Worm (Caenorhabditis elegans) whole organism, early embryonic: ENCODE data around the gene wip-1.
A peak's percentile ranks its signal among the peaks of the same experiment; 100 is the strongest.

Experiments
- B0310.2 ChIP-seq: sonication (generic microtip); optimal IDR thresholded peaks from 2 replicates; lab custom pipeline; 2016; ENCODE audit warnings: mild to moderate bottlenecking, missing genetic modification characterization, missing compliant biosample characterization
- F13C5.2 ChIP-seq: sonication (generic microtip); optimal IDR thresholded peaks from 2 replicates; lab custom pipeline; 2017; ENCODE audit warnings: mild to moderate bottlenecking, missing genetic modification characterization, inconsistent platforms, missing compliant biosample characterization
- aly-1 ChIP-seq: sonication (generic microtip); optimal IDR thresholded peaks from 2 replicates; lab custom pipeline; 2016; ENCODE audit warnings: missing genetic modification characterization, missing compliant biosample characterization
- ama-1 ChIP-seq: fragments of 150-350 bp; optimal IDR thresholded peaks from 2 replicates; lab custom pipeline; 2014
- ceh-13 ChIP-seq: fragments of 200-800 bp; sonication (Bioruptor generic); optimal IDR thresholded peaks from 2 replicates; lab custom pipeline; 2018; ENCODE audit warnings: mild to moderate bottlenecking, missing genetic modification characterization, missing compliant biosample characterization
- ceh-36 ChIP-seq: sonication (generic microtip); optimal IDR thresholded peaks from 2 replicates; lab custom pipeline; 2016; ENCODE audit warnings: missing genetic modification characterization, inconsistent platforms, missing compliant biosample characterization
- ets-7 ChIP-seq: sonication (generic microtip); optimal IDR thresholded peaks from 2 replicates; lab custom pipeline; 2016; ENCODE audit warnings: missing genotype, missing genetic modification characterization, missing compliant biosample characterization
- flt-1 ChIP-seq: fragments of 200-800 bp; sonication (Bioruptor generic); IDR thresholded peaks from 2 replicates; pipeline ENCODE4 v1.3.6; 2022; ENCODE audit warnings: missing genetic modification characterization, missing compliant biosample characterization
- hmbx-1 ChIP-seq: sonication (generic microtip); optimal IDR thresholded peaks from 2 replicates; lab custom pipeline; 2016; ENCODE audit warnings: mild to moderate bottlenecking, missing genetic modification characterization, missing compliant biosample characterization
- hmg-4 ChIP-seq: fragments of 200-800 bp; sonication (Bioruptor generic); optimal IDR thresholded peaks from 2 replicates; lab custom pipeline; 2018; ENCODE audit warnings: mild to moderate bottlenecking, missing genetic modification characterization, missing compliant biosample characterization
- hnd-1 ChIP-seq: sonication (generic microtip); optimal IDR thresholded peaks from 2 replicates; lab custom pipeline; 2016; ENCODE audit warnings: missing genetic modification characterization, missing compliant biosample characterization
- pes-1 ChIP-seq: fragments of 200-800 bp; sonication (Bioruptor generic); IDR thresholded peaks from 2 replicates; pipeline ENCODE4 v1.3.6; 2022; ENCODE audit warnings: missing genetic modification reagents, missing genetic modification characterization, missing compliant biosample characterization
- scrt-1 ChIP-seq: fragments of 200-800 bp; sonication (Bioruptor generic); IDR thresholded peaks from 2 replicates; pipeline ENCODE4 v1.3.6; 2022; ENCODE audit warnings: missing genetic modification characterization, missing compliant biosample characterization
- sea-1 ChIP-seq: fragments of 200-800 bp; sonication (Bioruptor generic); conservative IDR thresholded peaks from 2 replicates; pipeline ENCODE4 v1.3.6; 2022; ENCODE audit warnings: missing genetic modification characterization, missing compliant biosample characterization
- tbx-11 ChIP-seq: fragments of 200-800 bp; sonication (Bioruptor generic); IDR thresholded peaks from 2 replicates; pipeline ENCODE4 v1.3.6; 2022; ENCODE audit warnings: missing genetic modification characterization, missing compliant biosample characterization
- tbx-37 ChIP-seq: fragments of 200-800 bp; sonication (Bioruptor generic); conservative IDR thresholded peaks from 2 replicates; pipeline ENCODE4 v1.3.6; 2022; ENCODE audit warnings: missing genetic modification reagents, missing genetic modification characterization, missing compliant biosample characterization
- tra-4 ChIP-seq: sonication (generic microtip); optimal IDR thresholded peaks from 2 replicates; lab custom pipeline; 2017; ENCODE audit warnings: missing genetic modification characterization, missing compliant biosample characterization

Gene wip-1

DNA sequence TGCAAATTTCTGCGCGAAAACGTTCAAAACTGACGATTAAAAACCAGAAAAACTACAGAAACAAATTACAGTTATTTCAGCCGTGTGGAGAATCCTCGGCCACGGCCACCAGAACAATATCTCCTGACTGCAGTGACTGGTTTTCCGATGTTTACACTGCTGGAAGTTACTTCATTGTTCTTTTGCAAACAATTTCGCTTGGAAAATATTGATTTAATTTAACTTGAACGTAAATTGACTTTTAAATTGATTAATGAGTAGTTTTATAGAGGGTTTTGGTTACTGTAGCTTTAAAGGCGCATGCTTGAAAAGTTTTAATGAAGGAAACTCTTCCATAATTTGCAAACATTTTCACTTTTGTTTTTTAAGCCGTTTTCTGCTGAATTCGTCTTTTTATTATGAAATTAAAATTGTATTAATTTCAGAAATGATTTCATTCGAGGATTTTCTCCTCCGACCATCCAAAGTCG lies 19.4 kb upstream of the wip-1 start, which contains the start of gene smcr-8:
Gene smcr-8, plus strand, starts transcription at position 420 of the 470 bp plus-strand sequence.
- no peak for TF ChIP-seq scrt-1 (GFP tag; lab: Robert Waterston, UW)
- TF ChIP-seq ceh-36: no peak
- no peak for TF ChIP-seq hmg-4 (GFP tag; lab: Kevin White, UChicago)
- no peak for TF ChIP-seq ceh-13 (GFP tag; lab: Kevin White, UChicago)
- no peak for TF ChIP-seq pes-1 (GFP tag; lab: Robert Waterston, UW)
- TF ChIP-seq ets-7 (tag; lab: Kevin White, UChicago): no peak
- no peak for TF ChIP-seq tra-4 (tag; lab: Kevin White, UChicago)
- no peak for TF ChIP-seq hnd-1
- no peak for TF ChIP-seq ama-1 (lab: Kevin White, UChicago)
- no peak for TF ChIP-seq B0310.2 (tag; lab: Kevin White, UChicago)
- no peak for TF ChIP-seq aly-1 (tag; lab: Kevin White, UChicago)
- TF ChIP-seq tbx-37 (GFP tag; lab: Robert Waterston, UW): no peak
- no peak for TF ChIP-seq hmbx-1 (tag; lab: Kevin White, UChicago)
- no peak for TF ChIP-seq flt-1 (GFP tag; lab: Robert Waterston, UW)
- TF ChIP-seq tbx-11 (GFP tag; lab: Robert Waterston, UW): no peak
- TF ChIP-seq sea-1 (GFP tag; lab: Robert Waterston, UW): no peak
- TF ChIP-seq F13C5.2 (tag; lab: Kevin White, UChicago): no peak

- TF ChIP-seq scrt-1 (GFP tag; lab: Robert Waterston, UW) (no peak), flt-1 (GFP tag; lab: Robert Waterston, UW) (no peak), hmbx-1 (tag; lab: Kevin White, UChicago) (no peak), ama-1 (lab: Kevin White, UChicago) (no peak), aly-1 (tag; lab: Kevin White, UChicago) (no peak), ets-7 (tag; lab: Kevin White, UChicago) (no peak), ceh-36 (no peak), tbx-11 (GFP tag; lab: Robert Waterston, UW) (no peak), B0310.2 (tag; lab: Kevin White, UChicago) (no peak), hnd-1 (no peak), tra-4 (tag; lab: Kevin White, UChicago) (no peak)
These were observed 16.2 kb upstream of the wip-1 start, which contains the start of gene R144.10 for ce11 chrIII:5002231-5002630. Gene R144.10, minus strand, starts transcription at chrIII:5002331.

- TF ChIP-seq F13C5.2 (tag; lab: Kevin White, UChicago): no peak
- TF ChIP-seq tra-4 (tag; lab: Kevin White, UChicago): no peak
- TF ChIP-seq ceh-13 (GFP tag; lab: Kevin White, UChicago): no peak
These were observed 13.8 kb upstream of the wip-1 start, which contains the start of gene R144.6 for ce11 chrIII:5004621-5005020. Gene R144.6, minus strand, starts transcription at chrIII:5004721.

DNA sequence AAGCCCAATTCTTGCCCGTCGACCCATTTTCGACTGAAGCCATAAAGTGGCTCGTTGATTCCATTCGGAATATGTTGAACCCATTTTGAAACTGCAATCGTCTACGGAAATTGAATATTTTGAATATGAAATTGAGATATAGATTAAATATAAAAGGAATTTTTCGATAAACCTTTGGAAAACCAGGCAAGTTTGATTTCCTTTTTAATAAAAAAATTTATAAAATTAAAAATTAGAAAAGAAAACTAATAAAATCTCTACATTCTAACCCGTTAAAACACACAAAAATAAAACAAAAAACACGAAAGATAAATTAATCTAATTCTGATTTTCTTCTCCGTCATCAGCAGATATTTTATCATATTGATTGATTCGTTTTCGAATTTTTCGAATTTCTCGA lies 11.6 kb upstream of the wip-1 start, which contains the start of gene R144.12:
Gene R144.12, minus strand, starts transcription at position 101 of the 400 bp plus-strand sequence.
- TF ChIP-seq B0310.2 (tag; lab: Kevin White, UChicago) (no peak), scrt-1 (GFP tag; lab: Robert Waterston, UW) (no peak), hmbx-1 (tag; lab: Kevin White, UChicago) (no peak), aly-1 (tag; lab: Kevin White, UChicago) (no peak), ceh-13 (GFP tag; lab: Kevin White, UChicago) (no peak), tbx-37 (GFP tag; lab: Robert Waterston, UW) (no peak), pes-1 (GFP tag; lab: Robert Waterston, UW) (no peak), hnd-1 (no peak), flt-1 (GFP tag; lab: Robert Waterston, UW) (no peak), ama-1 (lab: Kevin White, UChicago) (no peak), sea-1 (GFP tag; lab: Robert Waterston, UW) (no peak)

DNA sequence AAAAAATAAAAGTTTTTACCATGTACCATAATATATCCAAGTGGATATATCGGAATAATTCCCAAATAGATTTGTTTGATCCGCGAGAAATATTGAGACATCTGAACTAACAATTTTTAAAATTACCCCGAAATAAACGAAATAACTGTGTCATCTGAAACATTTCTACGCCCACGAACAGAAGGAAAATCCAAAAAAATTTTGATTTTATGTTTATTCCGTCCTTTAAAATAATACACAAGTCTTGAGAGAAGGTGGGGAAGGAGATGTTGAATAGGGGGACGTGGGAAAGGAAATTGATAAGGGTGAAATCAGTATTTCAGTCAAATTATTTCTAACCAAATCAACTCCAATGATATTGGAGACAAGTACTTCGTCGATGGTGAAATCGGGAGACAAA lies 9.7 kb upstream of the wip-1 start, which contains the start of gene R144.11:
Gene R144.11, minus strand, starts transcription at position 101 of the 400 bp plus-strand sequence.
- TF ChIP-seq ceh-36: no peak
- TF ChIP-seq flt-1 (GFP tag; lab: Robert Waterston, UW): no peak
- TF ChIP-seq aly-1 (tag; lab: Kevin White, UChicago): no peak
- TF ChIP-seq pes-1 (GFP tag; lab: Robert Waterston, UW): no peak

- TF ChIP-seq ceh-13 (GFP tag; lab: Kevin White, UChicago) (no peak), ceh-36 (no peak), sea-1 (GFP tag; lab: Robert Waterston, UW) (no peak), aly-1 (tag; lab: Kevin White, UChicago) (no peak), flt-1 (GFP tag; lab: Robert Waterston, UW) (no peak), tbx-37 (GFP tag; lab: Robert Waterston, UW) (no peak), F13C5.2 (tag; lab: Kevin White, UChicago) (no peak), hmbx-1 (tag; lab: Kevin White, UChicago) (no peak), hnd-1 (no peak), ama-1 (lab: Kevin White, UChicago) (no peak), pes-1 (GFP tag; lab: Robert Waterston, UW) (no peak), scrt-1 (GFP tag; lab: Robert Waterston, UW) (no peak), ets-7 (tag; lab: Kevin White, UChicago) (no peak)
These were observed 7.7 kb upstream of the wip-1 start for ce11 chrIII:5010723-5011122.

- TF ChIP-seq hnd-1: no peak
These were observed 6.0 kb upstream of the wip-1 start for ce11 chrIII:5012460-5012859.

ce11 chrIII:5013915-5014346 lies 4.5 kb upstream of the wip-1 start:
- TF ChIP-seq pes-1 (GFP tag; lab: Robert Waterston, UW) (peak; percentile 48; the same call in 1 of the 2 replicates), aly-1 (tag; lab: Kevin White, UChicago) (peak; percentile 64), hmg-4 (GFP tag; lab: Kevin White, UChicago) (peak; percentile 88), B0310.2 (tag; lab: Kevin White, UChicago) (no peak), scrt-1 (GFP tag; lab: Robert Waterston, UW) (peak; percentile 14; the same call in 1 of the 2 replicates), ceh-36 (no peak), ama-1 (lab: Kevin White, UChicago) (no peak), F13C5.2 (tag; lab: Kevin White, UChicago) (peak; percentile 74), tbx-11 (GFP tag; lab: Robert Waterston, UW) (0 out of 2 replicates have a peak, but pooled peaks have one; percentile 3), sea-1 (GFP tag; lab: Robert Waterston, UW) (0 out of 2 replicates have a peak, but pooled peaks have one; percentile 39), flt-1 (GFP tag; lab: Robert Waterston, UW) (no peak), ceh-13 (GFP tag; lab: Kevin White, UChicago) (no peak)
